Fruit fly (Drosophila melanogaster) whole organism, prepupa: ENCODE measurements around the gene GV1.

ENCODE experiments used
- CG10669 ChIP-seq: fragments of 200-800 bp; sonication (Bioruptor generic); optimal IDR thresholded peaks from 3 replicates; lab custom pipeline; 2018; ENCODE audit warnings: missing biosample characterization, mild to moderate bottlenecking, missing genetic modification characterization, moderate library complexity
- CG11294 ChIP-seq: fragments of 200-800 bp; sonication (Bioruptor generic); IDR thresholded peaks from 2 replicates; pipeline ENCODE4 v1.3.6; 2022; ENCODE audit warnings: missing biosample characterization, missing genetic modification characterization
- CG11762 ChIP-seq: fragments of 200-800 bp; sonication (Bioruptor generic); optimal IDR thresholded peaks from 3 replicates; lab custom pipeline; 2016; ENCODE audit warnings: missing biosample characterization, missing genetic modification characterization; ENCODE audit not compliant: insufficient read depth
- CG1621 ChIP-seq: fragments of 200-800 bp; sonication (Bioruptor generic); optimal IDR thresholded peaks from 3 replicates; lab custom pipeline; 2018; ENCODE audit warnings: missing biosample characterization, mild to moderate bottlenecking, missing genetic modification characterization
- CG3032 ChIP-seq: fragments of 200-800 bp; optimal IDR thresholded peaks from 2 replicates; lab custom pipeline; 2019; ENCODE audit warnings: missing biosample characterization, mild to moderate bottlenecking, missing genetic modification characterization, moderate library complexity
- Ets21C ChIP-seq: fragments of 200-800 bp; sonication (Bioruptor generic); optimal IDR thresholded peaks from 3 replicates; lab custom pipeline; 2016; ENCODE audit warnings: missing biosample characterization, missing genetic modification characterization
- eg ChIP-seq: fragments of 200-800 bp; sonication (Bioruptor generic); IDR thresholded peaks from 3 replicates; pipeline ENCODE4 v1.3.6; 2022; ENCODE audit warnings: missing biosample characterization, missing genetic modification characterization

DNA sequence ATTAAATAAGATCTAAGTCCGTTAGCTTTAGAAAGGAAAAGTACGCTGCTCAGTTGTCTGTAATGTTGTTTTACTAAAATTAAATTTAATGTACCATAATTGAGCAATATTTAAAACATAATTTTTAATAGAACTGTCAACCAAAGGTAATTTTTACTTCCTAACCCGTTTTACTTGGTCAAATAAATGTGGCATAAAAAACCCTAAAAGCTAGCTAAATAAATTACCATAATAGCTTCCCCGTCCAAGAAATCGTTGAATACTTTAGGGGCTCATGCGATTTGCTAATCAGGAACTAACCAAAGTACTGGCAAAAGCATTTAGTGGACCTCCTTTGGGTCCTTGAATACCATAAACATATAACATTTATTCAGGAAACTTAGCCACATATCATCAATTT, 40.1 kb downstream of the GV1 start:
- no peak for TF ChIP-seq CG11294
- TF ChIP-seq eg (GFP tag; lab: Robert Waterston, UW) = no peak
- TF ChIP-seq CG3032 (tag; lab: Kevin White, UChicago) = no peak
- TF ChIP-seq CG1621 (tag; lab: Kevin White, UChicago) = no peak
- TF ChIP-seq Ets21C = no peak
- TF ChIP-seq CG10669 (GFP tag; lab: Kevin White, UChicago) = no peak
- TF ChIP-seq CG11762 (GFP tag; lab: Kevin White, UChicago) = no peak
